Worm (Caenorhabditis elegans) whole organism, L2 larva: ENCODE results near the gene rheb-1.

ENCODE experiments used
- C34F6.9 ChIP-seq: fragments of 150-350 bp; optimal IDR thresholded peaks from 2 replicates; lab custom pipeline; 2014; ENCODE audit warnings: missing biosample characterization, missing genetic modification characterization
- F13H6.1 ChIP-seq: sonication (generic microtip); optimal IDR thresholded peaks from 2 replicates; lab custom pipeline; 2016; ENCODE audit warnings: missing genetic modification characterization, missing compliant biosample characterization
- R02D3.7 ChIP-seq: fragments of 150-350 bp; optimal IDR thresholded peaks from 2 replicates; lab custom pipeline; 2014; ENCODE audit warnings: missing biosample characterization, missing genetic modification characterization
- Y55F3AM.14 ChIP-seq: fragments of 200-800 bp; sonication (Bioruptor generic); optimal IDR thresholded peaks from 2 replicates; lab custom pipeline; 2018; ENCODE audit warnings: mild to moderate bottlenecking, missing genetic modification characterization, missing compliant biosample characterization
- ZK546.5 ChIP-seq: sonication (generic microtip); optimal IDR thresholded peaks from 2 replicates; lab custom pipeline; 2017; ENCODE audit warnings: missing biosample characterization, missing genetic modification characterization
- alr-1 ChIP-seq: fragments of 150-350 bp; optimal IDR thresholded peaks from 2 replicates; lab custom pipeline; 2014; ENCODE audit warnings: missing biosample characterization, missing genetic modification characterization
- aly-2 ChIP-seq: fragments of 150-350 bp; optimal IDR thresholded peaks from 2 replicates; lab custom pipeline; 2014; ENCODE audit warnings: missing biosample characterization, missing genetic modification characterization
- ama-1 ChIP-seq: fragments of 150-350 bp; optimal IDR thresholded peaks from 2 replicates; lab custom pipeline; 2018; ENCODE audit warnings: inconsistent platforms
- crh-2 ChIP-seq: sonication (generic microtip); optimal IDR thresholded peaks from 2 replicates; lab custom pipeline; 2017; ENCODE audit warnings: missing biosample characterization, missing genetic modification characterization
- dmd-4 ChIP-seq: sonication (generic microtip); optimal IDR thresholded peaks from 2 replicates; lab custom pipeline; 2017; ENCODE audit warnings: missing biosample characterization, missing genetic modification characterization
- egl-27 ChIP-seq: sonication (generic microtip); optimal IDR thresholded peaks from 3 replicates; lab custom pipeline; 2017; ENCODE audit warnings: missing biosample characterization, missing genetic modification reagents, missing genetic modification characterization
- elt-1 ChIP-seq: fragments of 150-350 bp; optimal IDR thresholded peaks from 2 replicates; lab custom pipeline; 2014; ENCODE audit warnings: missing biosample characterization, missing genetic modification characterization
- gmeb-1 ChIP-seq: fragments of 150-350 bp; optimal IDR thresholded peaks from 2 replicates; lab custom pipeline; 2014; ENCODE audit warnings: missing biosample characterization, missing genetic modification characterization
- lin-11 ChIP-seq: fragments of 150-350 bp; sonication (generic microtip); optimal IDR thresholded peaks from 2 replicates; lab custom pipeline; 2014; ENCODE audit warnings: missing biosample characterization, missing genetic modification characterization, inconsistent platforms, mixed read lengths
- lin-13 ChIP-seq: fragments of 150-350 bp; optimal IDR thresholded peaks from 2 replicates; lab custom pipeline; 2014; ENCODE audit warnings: missing biosample characterization, missing genetic modification reagents, missing genetic modification characterization
- lin-39 ChIP-seq: fragments of 150-350 bp; optimal IDR thresholded peaks from 2 replicates; lab custom pipeline; 2014; ENCODE audit warnings: missing biosample characterization, missing genetic modification reagents, missing genetic modification characterization
- lsy-2 ChIP-seq, 2 experiments: fragments of 150-350 bp in 1 of 2; sonication (generic microtip) in 1 of 2; optimal IDR thresholded peaks; 2 replicates each; lab custom pipeline; 2014 to 2017; ENCODE audit warnings: missing biosample characterization in 2 of 2, missing genetic modification characterization in 2 of 2
- mbf-1 ChIP-seq: sonication (generic microtip); optimal IDR thresholded peaks from 2 replicates; lab custom pipeline; 2017; ENCODE audit warnings: missing biosample characterization, missing genetic modification characterization
- nhr-10 ChIP-seq: sonication (generic microtip); optimal IDR thresholded peaks from 2 replicates; lab custom pipeline; 2017; ENCODE audit warnings: missing biosample characterization, missing genetic modification characterization
- nhr-11 ChIP-seq: fragments of 150-350 bp; optimal IDR thresholded peaks from 2 replicates; lab custom pipeline; 2014; ENCODE audit warnings: missing biosample characterization, missing genetic modification characterization
- nhr-12 ChIP-seq: fragments of 150-350 bp; optimal IDR thresholded peaks from 2 replicates; lab custom pipeline; 2014; ENCODE audit warnings: missing biosample characterization, missing genetic modification characterization
- nhr-129 ChIP-seq: fragments of 150-350 bp; optimal IDR thresholded peaks from 2 replicates; lab custom pipeline; 2014; ENCODE audit warnings: missing biosample characterization, missing genetic modification characterization
- nhr-21 ChIP-seq: fragments of 150-350 bp; optimal IDR thresholded peaks from 2 replicates; lab custom pipeline; 2014; ENCODE audit warnings: missing biosample characterization, missing genetic modification characterization
- nhr-23 ChIP-seq: fragments of 150-350 bp; optimal IDR thresholded peaks from 2 replicates; lab custom pipeline; 2014; ENCODE audit warnings: missing biosample characterization, missing genetic modification reagents, missing genetic modification characterization
- nhr-237 ChIP-seq: fragments of 150-350 bp; optimal IDR thresholded peaks from 2 replicates; lab custom pipeline; 2014; ENCODE audit warnings: missing biosample characterization, missing genetic modification characterization
- nhr-25 ChIP-seq: fragments of 150-350 bp; sonication (generic microtip); optimal IDR thresholded peaks from 3 replicates; lab custom pipeline; 2014; ENCODE audit warnings: missing biosample characterization, missing genetic modification characterization
- peb-1 ChIP-seq: fragments of 150-350 bp; optimal IDR thresholded peaks from 2 replicates; lab custom pipeline; 2014; ENCODE audit warnings: missing biosample characterization, missing genetic modification characterization
- sem-4 ChIP-seq: fragments of 150-350 bp; optimal IDR thresholded peaks from 2 replicates; lab custom pipeline; 2014; ENCODE audit warnings: missing biosample characterization, missing genetic modification reagents, missing genetic modification characterization
- skn-1 ChIP-seq: sonication (generic microtip); optimal IDR thresholded peaks from 2 replicates; lab custom pipeline; 2017; ENCODE audit warnings: missing biosample characterization, missing genetic modification characterization
- sma-3 ChIP-seq: sonication (generic microtip); optimal IDR thresholded peaks from 2 replicates; lab custom pipeline; 2016; ENCODE audit warnings: missing genetic modification reagents, missing genetic modification characterization, missing compliant biosample characterization
- sma-9 ChIP-seq, 2 experiments: fragments of 150-350 bp in 1 of 2; sonication (generic microtip) in 1 of 2; optimal IDR thresholded peaks; 2 replicates each; lab custom pipeline; 2014 to 2016; ENCODE audit warnings: missing genetic modification characterization in 2 of 2, mild to moderate bottlenecking in 1 of 2, missing biosample characterization in 1 of 2, missing compliant biosample characterization in 1 of 2, missing genetic modification reagents in 1 of 2, moderate library complexity in 1 of 2
- unc-55 ChIP-seq: fragments of 150-350 bp; sonication (generic microtip); optimal IDR thresholded peaks from 3 replicates; lab custom pipeline; 2014; ENCODE audit warnings: missing biosample characterization, missing genetic modification reagents, missing genetic modification characterization
- unc-62 ChIP-seq: fragments of 150-350 bp; optimal IDR thresholded peaks from 2 replicates; lab custom pipeline; 2014; ENCODE audit warnings: missing biosample characterization, missing genetic modification reagents, missing genetic modification characterization
- ztf-1 ChIP-seq: fragments of 200-800 bp; sonication (Bioruptor generic); conservative IDR thresholded peaks from 2 replicates; pipeline ENCODE4 v1.3.6; 2022; ENCODE audit warnings: missing genetic modification characterization, missing compliant biosample characterization
- ztf-11 ChIP-seq: sonication (generic microtip); optimal IDR thresholded peaks from 2 replicates; lab custom pipeline; 2017; ENCODE audit warnings: missing biosample characterization, missing genetic modification characterization
- ztf-4 ChIP-seq: fragments of 150-350 bp; optimal IDR thresholded peaks from 2 replicates; lab custom pipeline; 2014; ENCODE audit warnings: missing biosample characterization, missing genetic modification characterization

The rheb-1 gene

ce11 chrIII:9467095-9467494 is 11.3 kb upstream of the rheb-1 start, which contains the start of gene baf-1 (continued):
- no peak for TF ChIP-seq unc-62 (GFP tag; lab: Kevin White, UChicago)
- no peak for TF ChIP-seq nhr-11
- no peak for TF ChIP-seq R02D3.7 (tag; lab: Kevin White, UChicago)
- TF ChIP-seq skn-1 (tag; lab: Kevin White, UChicago): no peak
- TF ChIP-seq ZK546.5 (tag; lab: Kevin White, UChicago): peak; percentile 12
- TF ChIP-seq dmd-4: no peak
- no peak for TF ChIP-seq Y55F3AM.14 (GFP tag; lab: Kevin White, UChicago)
- TF ChIP-seq mbf-1 (tag; lab: Kevin White, UChicago): no peak
- peak; percentile 29 for TF ChIP-seq nhr-21 (tag; lab: Kevin White, UChicago)
- TF ChIP-seq ztf-1 (GFP tag; lab: Robert Waterston, UW): no peak
- peak; percentile 17 for TF ChIP-seq lin-11
- TF ChIP-seq nhr-10 (tag; lab: Kevin White, UChicago): no peak
- no peak for TF ChIP-seq ztf-11 (tag; lab: Kevin White, UChicago)

ce11 chrIII:9465865-9466264 is 10.0 kb upstream of the rheb-1 start, which contains the start of gene B0464.6:
Gene B0464.6 (minus strand): TSS chrIII:9465965.
- TF ChIP-seq peb-1 (tag; lab: Kevin White, UChicago) (no peak), C34F6.9 (tag; lab: Kevin White, UChicago) (no peak), sem-4 (tag; lab: Kevin White, UChicago) (no peak), elt-1 (tag; lab: Kevin White, UChicago) (no peak), nhr-237 (tag; lab: Kevin White, UChicago) (no peak), lin-39 (tag; lab: Kevin White, UChicago) (no peak)
- TF ChIP-seq, all 48 proteins: peak for 0

- TF ChIP-seq peb-1 (tag; lab: Kevin White, UChicago): no peak
- TF ChIP-seq sma-9 (GFP tag; optimal IDR thresholded peaks at IDR 0.05; lab: Kevin White, UChicago): peak; percentile 61
- no peak for TF ChIP-seq sma-9 (tag; optimal IDR thresholded peaks at IDR 0.05; lab: Kevin White, UChicago)
- no peak for TF ChIP-seq nhr-23 (tag; lab: Kevin White, UChicago)
- no peak for TF ChIP-seq ama-1 (lab: Kevin White, UChicago)
- TF ChIP-seq unc-62 (GFP tag; lab: Kevin White, UChicago): no peak
- TF ChIP-seq mbf-1 (tag; lab: Kevin White, UChicago): no peak
- TF ChIP-seq lin-13 (GFP tag; lab: Kevin White, UChicago): peak; percentile 13
- no peak for TF ChIP-seq ztf-11 (tag; lab: Kevin White, UChicago)
- TF ChIP-seq nhr-237 (tag; lab: Kevin White, UChicago): no peak
- peak; percentile 74 for TF ChIP-seq unc-55 (GFP tag; lab: Kevin White, UChicago)
- TF ChIP-seq F13H6.1 (tag; lab: Kevin White, UChicago): peak; percentile 40
- no peak for TF ChIP-seq lin-39 (tag; lab: Kevin White, UChicago)
- TF ChIP-seq sma-3: peak; percentile 66
- TF ChIP-seq egl-27 (tag; lab: Kevin White, UChicago): peak; percentile 28
- TF ChIP-seq aly-2 (tag; lab: Kevin White, UChicago): no peak
- TF ChIP-seq C34F6.9 (tag; lab: Kevin White, UChicago): peak; percentile 89
- TF ChIP-seq lin-11: no peak
- TF ChIP-seq gmeb-1 (tag; lab: Kevin White, UChicago): peak; percentile 68
- peak; percentile 57 to 82 for TF ChIP-seq lsy-2 (tag; optimal IDR thresholded peaks at IDR 0.05; lab: Kevin White, UChicago)
- no peak for TF ChIP-seq elt-1 (tag; lab: Kevin White, UChicago)
- no peak for TF ChIP-seq ztf-4
- TF ChIP-seq nhr-25 (tag; lab: Kevin White, UChicago): peak; percentile 26
- no peak for TF ChIP-seq alr-1 (tag; lab: Kevin White, UChicago)
- no peak for TF ChIP-seq dmd-4
- peak; percentile 24 for TF ChIP-seq crh-2 (tag; lab: Kevin White, UChicago)
These were observed 9.6 kb upstream of the rheb-1 start, which contains the start of gene B0464.9 for ce11 chrIII:9465424-9465823. Gene B0464.9 (plus strand): TSS chrIII:9465767.

- TF ChIP-seq R02D3.7 (tag; lab: Kevin White, UChicago) (no peak), nhr-12 (no peak), lsy-2 (tag; optimal IDR thresholded peaks at IDR 0.05; lab: Kevin White, UChicago) (peak in 1 of 2 experiments; percentile 0), gmeb-1 (tag; lab: Kevin White, UChicago) (no peak), ztf-4 (peak; percentile 6), crh-2 (tag; lab: Kevin White, UChicago) (peak; percentile 0), nhr-129 (tag; lab: Kevin White, UChicago) (peak; percentile 28), F13H6.1 (tag; lab: Kevin White, UChicago) (no peak)
- TF ChIP-seq, all 48 proteins: peak for 4
These were observed 7.1 kb upstream of the rheb-1 start for ce11 chrIII:9462785-9463467.
